Fruit fly (Drosophila melanogaster) whole organism: ENCODE measurements around the gene CG12523.

ENCODE experiments used
- CG8478 ChIP-seq: fragments of >200 bp; optimal IDR thresholded peaks from 2 replicates; lab custom pipeline; 2018; ENCODE audit warnings: inconsistent platforms
- Dll ChIP-seq: fragments of >200 bp; optimal IDR thresholded peaks from 2 replicates; lab custom pipeline; 2017
- EcR ChIP-seq, 2 experiments: fragments of >200 bp; optimal IDR thresholded peaks; 2 replicates each; lab custom pipeline; 2017; ENCODE audit warnings: missing biosample characterization in 2 of 2, missing genetic modification characterization in 2 of 2, missing genetic modification reagents in 2 of 2
- pan ChIP-seq: fragments of >200 bp; optimal IDR thresholded peaks from 2 replicates; lab custom pipeline; 2017
- psq ChIP-seq: fragments of >200 bp; optimal IDR thresholded peaks from 2 replicates; lab custom pipeline; 2017
- usp ChIP-seq: fragments of >200 bp; optimal IDR thresholded peaks from 2 replicates; lab custom pipeline; 2017; ENCODE audit warnings: missing biosample characterization, missing genetic modification characterization, mixed read lengths

CG12523 gene

DNA sequence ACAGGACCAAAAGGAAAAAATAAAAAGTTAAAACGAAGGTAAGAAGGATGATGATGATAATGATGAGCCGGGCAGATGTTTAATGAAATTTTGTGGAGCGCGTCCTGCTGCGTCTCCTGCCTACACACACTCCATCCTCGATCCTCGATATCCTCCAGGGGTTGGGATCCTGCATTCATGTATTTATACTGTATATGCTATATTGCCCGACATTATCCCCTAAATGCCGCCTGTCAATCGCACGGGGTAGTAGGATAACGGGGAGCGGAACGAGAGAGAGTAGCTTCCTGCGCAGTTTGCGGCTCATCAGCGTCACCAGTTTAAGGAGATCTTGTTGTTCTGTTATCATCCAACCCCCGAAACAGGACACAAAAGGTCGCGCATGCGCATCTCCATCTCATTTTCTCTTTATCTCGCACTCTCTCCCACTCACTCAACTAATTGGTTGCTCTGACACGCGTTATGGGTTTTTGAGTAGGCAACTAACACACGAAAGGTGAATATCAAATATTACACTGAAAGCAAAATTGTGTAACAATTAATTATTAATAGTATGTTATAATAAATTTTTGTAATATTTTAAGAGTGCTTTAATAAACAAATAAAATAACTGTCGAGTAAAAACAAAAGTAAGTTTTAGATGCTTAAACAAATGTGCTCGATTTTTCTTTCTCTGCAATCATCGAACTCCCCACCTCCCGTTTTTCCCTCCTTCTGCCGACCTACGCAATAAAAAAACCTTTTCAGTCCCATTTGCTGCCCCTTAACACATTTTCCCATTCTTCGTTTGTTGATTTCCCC is 31.6 kb upstream of the CG12523 start:
- TF ChIP-seq CG8478 (lab: Kevin White, UChicago) (no peak), EcR (GFP tag; optimal IDR thresholded peaks at IDR 0.05; lab: Kevin White, UChicago) (no peak), pan (no peak), psq (lab: Kevin White, UChicago) (no peak), usp (GFP tag; lab: Kevin White, UChicago) (no peak), Dll (lab: Kevin White, UChicago) (no peak)

DNA sequence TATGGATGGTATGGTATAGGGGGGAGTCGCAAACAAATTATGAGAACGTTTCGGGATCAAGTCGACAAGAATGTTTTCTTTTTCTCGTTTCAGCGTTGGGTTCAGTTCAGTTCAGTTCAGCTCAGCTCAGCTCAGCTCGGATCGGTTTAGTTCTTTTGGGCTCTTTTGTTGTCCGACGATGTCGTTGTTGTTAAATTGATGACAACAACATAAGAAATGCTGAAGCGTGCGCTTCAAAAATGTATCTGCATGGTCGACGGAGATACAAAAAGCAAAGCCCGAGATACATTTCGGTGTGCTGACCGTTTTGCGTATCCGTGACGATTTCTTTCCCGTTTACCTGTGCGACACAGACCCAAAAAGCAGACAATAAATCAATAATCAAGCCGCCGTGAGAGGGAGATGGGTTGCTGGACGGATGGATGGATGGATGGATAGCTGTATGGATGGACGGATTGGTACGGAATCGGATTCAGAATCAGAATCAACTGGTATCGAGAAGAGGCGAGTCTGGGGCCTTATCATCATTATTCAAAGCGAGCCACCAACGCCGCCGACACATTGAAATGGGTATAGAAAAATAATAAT is 29.3 kb upstream of the CG12523 start, which contains the start of gene CG43245:
Gene CG43245, plus strand, starts transcription at position 310 of the 588 bp plus-strand sequence.
- TF ChIP-seq usp (GFP tag; lab: Kevin White, UChicago) (no peak), pan (no peak), CG8478 (lab: Kevin White, UChicago) (no peak), psq (lab: Kevin White, UChicago) (no peak), EcR (GFP tag; optimal IDR thresholded peaks at IDR 0.05; lab: Kevin White, UChicago) (no peak), Dll (lab: Kevin White, UChicago) (no peak)

DNA sequence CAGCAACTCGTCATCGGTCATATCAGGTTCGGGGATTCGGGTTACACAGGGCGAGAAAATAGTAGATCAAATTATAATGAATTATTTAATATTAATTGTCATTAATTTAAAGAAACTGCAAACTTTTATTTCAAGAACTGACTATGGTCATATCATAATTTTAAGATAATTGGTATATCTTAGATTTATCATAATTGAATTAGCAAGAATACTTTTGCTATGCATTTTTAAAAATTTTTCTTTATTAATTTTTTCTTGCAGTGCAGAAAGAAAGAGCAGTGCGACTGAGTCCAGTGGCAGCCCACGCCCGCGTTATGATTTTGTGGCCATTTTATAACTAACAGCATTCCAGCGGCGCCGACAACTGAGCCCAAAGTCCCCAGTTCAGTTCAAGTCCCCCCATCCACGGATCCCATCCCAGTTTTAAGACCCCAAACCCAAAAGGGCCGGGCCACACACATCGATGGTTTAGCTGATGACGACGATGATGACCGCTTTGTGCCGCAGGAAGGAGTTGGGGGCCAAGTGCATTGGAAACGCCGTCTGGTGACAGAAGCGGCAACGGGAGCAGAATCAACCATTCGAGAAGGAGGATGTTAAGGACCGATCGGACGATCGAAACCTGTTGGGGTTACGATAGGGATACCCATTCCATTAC is 28.3 kb upstream of the CG12523 start:
- TF ChIP-seq CG8478 (lab: Kevin White, UChicago) (no peak), EcR (GFP tag; optimal IDR thresholded peaks at IDR 0.05; lab: Kevin White, UChicago) (no peak), usp (GFP tag; lab: Kevin White, UChicago) (no peak), Dll (lab: Kevin White, UChicago) (no peak), psq (lab: Kevin White, UChicago) (no peak), pan (no peak)

DNA sequence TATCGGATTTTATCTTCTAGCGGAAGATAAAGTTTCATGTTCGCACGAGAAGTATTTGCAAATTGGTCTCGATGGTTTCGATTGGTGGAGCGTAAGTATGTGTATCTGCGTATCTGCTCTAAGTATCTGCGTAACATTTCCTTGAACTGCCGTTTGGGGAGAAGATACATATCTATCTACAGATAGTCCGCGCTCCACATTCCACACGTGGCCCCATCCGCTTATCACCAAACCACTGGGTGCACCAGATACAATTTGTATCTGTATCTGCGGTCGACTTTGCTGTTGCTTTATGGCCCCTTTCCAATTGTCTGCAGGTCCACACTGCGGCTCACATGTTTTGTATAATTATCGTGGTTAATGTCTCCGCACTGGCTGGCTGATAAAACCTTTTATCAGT is 27.4 kb upstream of the CG12523 start:
- TF ChIP-seq pan, result no peak
- no peak for TF ChIP-seq EcR (GFP tag; optimal IDR thresholded peaks at IDR 0.05; lab: Kevin White, UChicago)
- TF ChIP-seq Dll (lab: Kevin White, UChicago), result no peak
- TF ChIP-seq usp (GFP tag; lab: Kevin White, UChicago), result no peak
- TF ChIP-seq psq (lab: Kevin White, UChicago), result no peak
- TF ChIP-seq CG8478 (lab: Kevin White, UChicago), result no peak

DNA sequence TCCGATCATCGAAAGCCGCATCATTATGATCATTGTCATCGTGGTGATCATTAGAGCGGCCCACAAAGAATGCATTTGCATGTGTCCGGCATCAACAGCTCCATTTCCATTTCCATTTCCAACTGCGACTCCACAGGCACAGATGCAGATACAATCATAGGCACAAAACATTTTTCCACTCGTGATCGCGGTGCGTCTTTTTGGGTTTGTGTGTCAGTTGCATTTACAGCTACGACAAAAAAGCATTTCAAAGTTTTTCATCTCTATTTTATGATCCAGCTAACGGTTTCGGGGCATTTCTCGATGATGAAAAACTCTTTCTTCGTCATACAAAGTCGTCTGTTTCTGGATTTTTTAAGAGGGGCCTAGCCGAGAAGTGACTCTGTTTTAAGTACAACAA is 25.8 kb upstream of the CG12523 start:
- TF ChIP-seq Dll (lab: Kevin White, UChicago), result no peak
- no peak for TF ChIP-seq psq (lab: Kevin White, UChicago)
- TF ChIP-seq usp (GFP tag; lab: Kevin White, UChicago), result no peak
- TF ChIP-seq pan, result no peak
- no peak for TF ChIP-seq CG8478 (lab: Kevin White, UChicago)
- no peak for TF ChIP-seq EcR (GFP tag; optimal IDR thresholded peaks at IDR 0.05; lab: Kevin White, UChicago)

DNA sequence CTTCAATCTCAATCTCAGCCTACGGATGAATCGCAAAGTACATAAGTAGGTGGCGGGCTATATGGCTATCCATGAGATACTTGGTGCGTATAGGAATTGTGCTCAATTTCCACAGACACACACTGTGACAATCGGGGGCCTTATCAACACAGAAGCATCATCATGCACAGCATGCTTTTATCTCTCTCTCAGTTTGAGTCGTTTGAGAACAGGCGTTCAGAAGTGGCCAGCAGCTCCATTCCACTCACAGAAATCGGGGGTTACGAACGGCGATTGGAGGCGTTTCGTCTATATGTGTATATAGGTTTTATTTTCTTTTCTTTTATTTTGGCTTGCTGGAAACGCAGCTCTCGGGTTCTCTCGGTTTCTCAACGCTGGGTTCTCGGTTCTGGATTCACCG is 25.3 kb upstream of the CG12523 start:
- TF ChIP-seq CG8478 (lab: Kevin White, UChicago) (no peak), pan (no peak), EcR (GFP tag; optimal IDR thresholded peaks at IDR 0.05; lab: Kevin White, UChicago) (no peak), psq (lab: Kevin White, UChicago) (no peak), Dll (lab: Kevin White, UChicago) (no peak), usp (GFP tag; lab: Kevin White, UChicago) (no peak)

DNA sequence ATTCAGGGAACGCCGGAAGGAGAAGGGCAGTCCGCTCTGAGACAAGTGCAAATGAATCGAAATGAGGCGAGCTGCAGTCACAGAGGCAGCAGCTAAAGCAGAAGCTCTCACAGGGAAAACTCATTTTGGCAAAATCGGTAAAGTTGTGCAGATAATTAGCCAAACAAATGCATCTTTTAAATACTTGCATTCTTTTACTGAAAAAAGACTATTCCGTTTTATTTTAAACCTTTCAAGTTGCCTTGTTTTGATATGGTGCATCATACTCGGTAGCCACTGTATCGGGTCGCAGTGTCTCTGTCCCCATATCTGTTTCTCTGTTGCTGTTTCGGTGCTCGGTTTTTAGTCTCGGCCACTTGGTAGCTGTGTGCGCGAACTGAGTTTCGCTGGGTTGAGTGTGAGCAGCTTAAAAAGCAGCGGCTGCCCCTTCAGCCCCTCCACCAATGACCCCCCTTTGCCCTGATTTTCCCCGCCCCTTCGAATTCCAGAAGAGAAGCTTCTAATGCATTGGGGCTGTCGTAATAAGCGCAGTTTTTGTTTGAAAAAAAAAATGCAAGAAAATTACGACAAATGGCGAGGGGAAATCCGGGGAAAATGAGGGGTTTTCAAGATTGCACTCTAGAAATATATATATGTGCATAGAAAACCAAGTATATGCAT is 24.5 kb upstream of the CG12523 start:
- TF ChIP-seq usp (GFP tag; lab: Kevin White, UChicago), result no peak
- TF ChIP-seq EcR (GFP tag; optimal IDR thresholded peaks at IDR 0.05; lab: Kevin White, UChicago), result peak; percentile 37 to 53
- TF ChIP-seq psq (lab: Kevin White, UChicago), result no peak
- no peak for TF ChIP-seq Dll (lab: Kevin White, UChicago)

DNA sequence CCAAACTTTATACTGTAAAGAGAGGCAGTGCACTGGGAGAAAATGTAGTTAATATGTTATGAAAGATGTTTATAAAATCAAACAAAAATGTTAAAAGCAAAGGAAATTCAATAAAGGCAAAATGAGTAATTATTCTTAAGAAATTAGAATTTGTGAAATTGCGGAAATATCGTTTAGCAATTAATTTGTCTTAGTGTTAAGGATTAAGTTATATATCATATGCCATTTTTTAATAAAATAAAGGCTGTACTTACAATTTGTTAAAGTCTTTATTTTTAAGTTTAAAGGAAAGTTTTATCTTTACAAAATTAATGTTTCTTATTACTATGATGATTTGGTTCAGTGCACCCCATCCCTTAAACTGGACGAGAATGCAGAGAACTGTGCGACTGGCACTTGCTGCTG is 23.5 kb upstream of the CG12523 start:
- TF ChIP-seq EcR (GFP tag; optimal IDR thresholded peaks at IDR 0.05; lab: Kevin White, UChicago) (no peak), psq (lab: Kevin White, UChicago) (no peak), usp (GFP tag; lab: Kevin White, UChicago) (no peak), Dll (lab: Kevin White, UChicago) (no peak), CG8478 (lab: Kevin White, UChicago) (no peak), pan (no peak)

DNA sequence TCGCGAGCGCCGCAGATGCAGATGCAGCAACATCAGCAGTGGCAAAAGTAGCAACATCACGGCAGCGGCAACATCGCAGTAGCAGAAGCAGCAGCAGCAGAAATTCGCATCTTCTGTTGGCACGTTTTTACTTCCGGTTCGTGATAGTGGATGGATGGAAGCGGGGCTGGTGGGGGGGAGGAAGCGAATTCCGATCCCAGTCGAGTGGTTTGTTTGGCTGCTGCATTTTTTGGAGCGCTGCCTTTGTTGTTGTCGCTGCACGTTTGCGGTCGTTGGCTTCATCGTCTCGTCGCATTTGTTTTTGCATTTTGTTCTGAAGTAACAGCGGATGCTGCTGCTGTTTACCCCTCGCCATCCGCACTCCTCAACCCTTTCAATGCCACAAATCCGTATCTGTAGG is 23.1 kb upstream of the CG12523 start:
- TF ChIP-seq EcR (GFP tag; optimal IDR thresholded peaks at IDR 0.05; lab: Kevin White, UChicago) (peak in 1 of 2 experiments; percentile 89), psq (lab: Kevin White, UChicago) (no peak), Dll (lab: Kevin White, UChicago) (peak; percentile 44), pan (no peak), CG8478 (lab: Kevin White, UChicago) (no peak)

DNA sequence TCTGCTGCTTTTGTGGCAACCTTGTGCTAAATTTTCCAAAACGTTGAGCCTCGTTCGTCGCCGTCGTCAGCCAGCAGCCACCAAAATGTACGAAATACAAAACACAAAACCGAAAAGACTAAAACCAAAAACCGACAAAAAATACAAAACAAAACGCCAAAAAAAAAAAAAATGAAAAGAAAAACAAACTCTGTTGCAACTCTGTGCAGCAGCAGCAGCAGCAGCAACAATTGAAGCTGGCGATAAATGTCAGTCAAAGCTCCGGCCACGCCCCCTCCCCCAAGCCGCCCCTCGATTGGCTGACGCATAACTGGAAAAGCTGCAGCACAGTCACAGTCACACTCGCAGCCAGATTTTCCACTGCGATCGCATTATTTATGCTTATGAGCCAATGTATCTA is 21.7 kb upstream of the CG12523 start:
- TF ChIP-seq usp (GFP tag; lab: Kevin White, UChicago) (no peak), Dll (lab: Kevin White, UChicago) (no peak), psq (lab: Kevin White, UChicago) (no peak), EcR (GFP tag; optimal IDR thresholded peaks at IDR 0.05; lab: Kevin White, UChicago) (no peak), pan (no peak), CG8478 (lab: Kevin White, UChicago) (no peak)

DNA sequence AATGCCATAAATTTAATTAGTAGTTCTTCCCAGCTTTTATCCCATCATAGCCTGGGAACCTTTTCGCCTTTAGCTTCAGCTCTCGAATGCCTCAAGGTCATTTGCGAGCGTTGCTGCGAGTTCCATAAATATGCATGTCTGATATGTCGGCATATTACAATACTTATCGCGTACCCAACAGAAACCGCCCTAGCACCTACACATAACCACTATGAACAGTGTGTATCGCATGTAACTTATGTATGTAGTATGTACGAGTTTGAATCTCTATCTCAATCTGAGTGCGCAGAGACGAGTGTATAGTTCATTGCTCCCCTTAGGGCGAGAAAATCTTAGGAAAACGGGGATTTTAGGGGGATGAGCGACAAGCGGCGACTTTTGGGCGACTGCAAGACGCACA is 19.7 kb upstream of the CG12523 start:
- TF ChIP-seq EcR (GFP tag; optimal IDR thresholded peaks at IDR 0.05; lab: Kevin White, UChicago) (peak in 1 of 2 experiments; percentile 58), Dll (lab: Kevin White, UChicago) (no peak)
